Fruit fly (Drosophila melanogaster) whole organism, embryonic: ENCODE data around the gene PAN3.

ENCODE experiments used
- Adf1 ChIP-seq: fragments of 200-800 bp; sonication (Bioruptor generic); IDR thresholded peaks from 2 replicates; pipeline ENCODE4 v1.3.6; 2022; ENCODE audit warnings: missing biosample characterization, missing genetic modification characterization
- Asciz ChIP-seq: fragments of 200-800 bp; sonication (Bioruptor generic); optimal IDR thresholded peaks from 2 replicates; lab custom pipeline; 2017; ENCODE audit warnings: missing biosample characterization, mild to moderate bottlenecking, missing genetic modification characterization, missing genetic modification reagents
- CG10209 ChIP-seq: fragments of 200-800 bp; sonication (Bioruptor generic); optimal IDR thresholded peaks from 3 replicates; lab custom pipeline; 2017; ENCODE audit warnings: missing biosample characterization, mild to moderate bottlenecking, missing genetic modification characterization, missing genetic modification reagents
- CG10431 ChIP-seq: fragments of 200-800 bp; sonication (Bioruptor generic); optimal IDR thresholded peaks from 3 replicates; lab custom pipeline; 2018; ENCODE audit warnings: missing biosample characterization, mild to moderate bottlenecking, missing genetic modification characterization
- CG11723 ChIP-seq: fragments of 200-800 bp; sonication (Bioruptor generic); optimal IDR thresholded peaks from 2 replicates; lab custom pipeline; 2017; ENCODE audit warnings: missing biosample characterization, mild to moderate bottlenecking, missing genetic modification characterization
- CG12299 ChIP-seq: fragments of 200-800 bp; sonication (Bioruptor generic); optimal IDR thresholded peaks from 2 replicates; lab custom pipeline; 2018; ENCODE audit warnings: missing biosample characterization, mild to moderate bottlenecking, missing genetic modification characterization
- CG12391 ChIP-seq: fragments of 200-800 bp; sonication (Bioruptor generic); optimal IDR thresholded peaks from 3 replicates; lab custom pipeline; 2018; ENCODE audit warnings: missing biosample characterization, mild to moderate bottlenecking, missing genetic modification characterization, moderate library complexity
- CG12659 ChIP-seq: fragments of 200-800 bp; sonication (Bioruptor generic); optimal IDR thresholded peaks from 3 replicates; lab custom pipeline; 2017; ENCODE audit warnings: mild to moderate bottlenecking, missing biosample characterization, missing genetic modification reagents, missing genetic modification characterization
- CG13424 ChIP-seq: fragments of 200-800 bp; sonication (Bioruptor generic); optimal IDR thresholded peaks from 2 replicates; lab custom pipeline; 2019; ENCODE audit warnings: missing biosample characterization, mild to moderate bottlenecking, missing genetic modification characterization, moderate library complexity
- CG15269 ChIP-seq: fragments of 200-800 bp; sonication (Bioruptor generic); optimal IDR thresholded peaks from 2 replicates; lab custom pipeline; 2018; ENCODE audit warnings: missing biosample characterization, mild to moderate bottlenecking, missing genetic modification characterization, moderate library complexity
- CG15479 ChIP-seq: fragments of 200-800 bp; sonication (Bioruptor generic); optimal IDR thresholded peaks from 3 replicates; lab custom pipeline; 2019; ENCODE audit warnings: missing biosample characterization, mild to moderate bottlenecking, missing genetic modification characterization, moderate library complexity
- CG17186 ChIP-seq: fragments of 200-800 bp; sonication (Bioruptor generic); optimal IDR thresholded peaks from 3 replicates; lab custom pipeline; 2017; ENCODE audit warnings: missing biosample characterization, missing genetic modification reagents, missing genetic modification characterization
- CG18619 ChIP-seq: fragments of 200-800 bp; sonication (Bioruptor generic); optimal IDR thresholded peaks from 3 replicates; lab custom pipeline; 2017; ENCODE audit warnings: missing biosample characterization, mild to moderate bottlenecking, missing genetic modification characterization
- CG2712 ChIP-seq: fragments of 200-800 bp; optimal IDR thresholded peaks from 3 replicates; lab custom pipeline; 2019; ENCODE audit warnings: missing biosample characterization, mild to moderate bottlenecking, missing genetic modification characterization, moderate library complexity
- CG30020 ChIP-seq: fragments of 200-800 bp; optimal IDR thresholded peaks from 2 replicates; lab custom pipeline; 2019; ENCODE audit warnings: missing biosample characterization, mild to moderate bottlenecking, missing genetic modification characterization, moderate library complexity
- CG4424 ChIP-seq: fragments of 200-800 bp; sonication (Bioruptor generic); optimal IDR thresholded peaks from 3 replicates; lab custom pipeline; 2016; ENCODE audit warnings: missing biosample characterization, missing genetic modification characterization
- D19A ChIP-seq: fragments of 200-800 bp; optimal IDR thresholded peaks from 3 replicates; lab custom pipeline; 2019; ENCODE audit warnings: missing biosample characterization, mild to moderate bottlenecking, missing genetic modification characterization, moderate library complexity
- Dip3 ChIP-seq: fragments of 200-800 bp; sonication (Bioruptor generic); optimal IDR thresholded peaks from 3 replicates; lab custom pipeline; 2016; ENCODE audit warnings: missing biosample characterization, missing genetic modification characterization
- H15 ChIP-seq: fragments of 200-800 bp; sonication (Bioruptor generic); IDR thresholded peaks from 3 replicates; pipeline ENCODE4 v1.3.6; 2022; ENCODE audit warnings: missing biosample characterization, missing genetic modification characterization
- HLH4C ChIP-seq: fragments of 200-800 bp; sonication (Bioruptor generic); IDR thresholded peaks from 3 replicates; pipeline ENCODE4 v1.3.6; 2022; ENCODE audit warnings: missing biosample characterization, missing genetic modification characterization; ENCODE audit not compliant: partially characterized antibody
- Hsf ChIP-seq: fragments of 200-800 bp; sonication (Bioruptor generic); optimal IDR thresholded peaks from 3 replicates; lab custom pipeline; 2016; ENCODE audit warnings: missing biosample characterization, missing genetic modification characterization
- Med ChIP-seq: fragments of 200-800 bp; sonication (Bioruptor generic); peaks from one replicate; lab custom pipeline; 2016; ENCODE audit warnings: missing biosample characterization, missing genetic modification characterization, mild to moderate bottlenecking, inconsistent platforms, moderate library complexity
- NC2α ChIP-seq: fragments of 200-800 bp; sonication (Bioruptor generic); optimal IDR thresholded peaks from 2 replicates; lab custom pipeline; 2016; ENCODE audit warnings: missing biosample characterization, missing genetic modification characterization
- Oli ChIP-seq: fragments of 200-800 bp; sonication (Bioruptor generic); optimal IDR thresholded peaks from 2 replicates; lab custom pipeline; 2018; ENCODE audit warnings: missing biosample characterization, mild to moderate bottlenecking, missing genetic modification characterization, moderate library complexity
- Ssrp ChIP-seq: fragments of 200-800 bp; sonication (Bioruptor generic); optimal IDR thresholded peaks from 2 replicates; lab custom pipeline; 2018; ENCODE audit warnings: missing biosample characterization, mild to moderate bottlenecking, missing genetic modification characterization, moderate library complexity
- Stat92E ChIP-seq, 3 experiments: fragments of >200 bp in 2 of 3; fragments of 200-800 bp in 1 of 3; sonication (Bioruptor generic) in 1 of 3; optimal IDR thresholded peaks; 2 replicates each; lab custom pipeline; 2017 to 2019; ENCODE audit warnings: missing biosample characterization in 3 of 3, missing genetic modification characterization in 3 of 3, mild to moderate bottlenecking in 1 of 3, moderate library complexity in 1 of 3
- aop ChIP-seq: fragments of 200-800 bp; sonication (Bioruptor generic); IDR thresholded peaks from 2 replicates; pipeline ENCODE4 v1.3.6; 2022; ENCODE audit warnings: missing biosample characterization, missing genetic modification characterization
- bigmax ChIP-seq: fragments of 200-800 bp; sonication (Bioruptor generic); optimal IDR thresholded peaks from 2 replicates; lab custom pipeline; 2018; ENCODE audit warnings: missing biosample characterization, mild to moderate bottlenecking, missing genetic modification characterization
- bsh ChIP-seq, 2 experiments: fragments of 200-800 bp; sonication (Bioruptor generic); optimal IDR thresholded peaks; 2 replicates each; lab custom pipeline; 2017 to 2018; ENCODE audit warnings: mild to moderate bottlenecking in 2 of 2, missing biosample characterization in 2 of 2, missing genetic modification characterization in 2 of 2, moderate library complexity in 1 of 2
- dati ChIP-seq: fragments of 200-800 bp; sonication (Bioruptor generic); IDR thresholded peaks from 2 replicates; pipeline ENCODE4 v1.3.6; 2022; ENCODE audit warnings: missing biosample characterization, missing genetic modification characterization
- dmrt11E ChIP-seq: fragments of 200-800 bp; sonication (Bioruptor generic); optimal IDR thresholded peaks from 3 replicates; lab custom pipeline; 2018; ENCODE audit warnings: missing biosample characterization, mild to moderate bottlenecking, missing genetic modification characterization, moderate library complexity
- fd96Cb ChIP-seq: fragments of 200-800 bp; sonication (Bioruptor generic); optimal IDR thresholded peaks from 2 replicates; lab custom pipeline; 2018; ENCODE audit warnings: missing biosample characterization, mild to moderate bottlenecking, missing genetic modification characterization, moderate library complexity
- ftz-f1 ChIP-seq: fragments of 200-800 bp; sonication (Bioruptor generic); optimal IDR thresholded peaks from 2 replicates; lab custom pipeline; 2016; ENCODE audit warnings: missing biosample characterization, missing genetic modification characterization
- gem ChIP-seq: fragments of 200-800 bp; sonication (Bioruptor generic); optimal IDR thresholded peaks from 2 replicates; lab custom pipeline; 2019; ENCODE audit warnings: missing biosample characterization, mild to moderate bottlenecking, missing genetic modification characterization, moderate library complexity
- hkb ChIP-seq, 2 experiments: fragments of 200-800 bp in 1 of 2; fragments of >200 bp in 1 of 2; sonication (Bioruptor generic) in 1 of 2; IDR thresholded peaks in 1 of 2; optimal IDR thresholded peaks in 1 of 2; 2 replicates each; pipeline versions ENCODE4 v1.3.6 to Lab custom; 2017 to 2022; ENCODE audit warnings: missing biosample characterization in 1 of 2, missing genetic modification characterization in 1 of 2
- klu ChIP-seq: fragments of 200-800 bp; sonication (Bioruptor generic); IDR thresholded peaks from 2 replicates; pipeline ENCODE4 v1.3.6; 2022; ENCODE audit warnings: missing biosample characterization, missing genetic modification characterization
- lov ChIP-seq, 2 experiments: fragments of 200-800 bp in 1 of 2; fragments of >200 bp in 1 of 2; sonication (Bioruptor generic) in 1 of 2; IDR thresholded peaks in 1 of 2; optimal IDR thresholded peaks in 1 of 2; 2 replicates in 1 of 2; 3 replicates in 1 of 2; pipeline versions ENCODE4 v1.3.6 to Lab custom; 2017 to 2022; ENCODE audit warnings: missing biosample characterization in 1 of 2, missing genetic modification characterization in 1 of 2
- nerfin-1 ChIP-seq: fragments of 200-800 bp; sonication (Bioruptor generic); optimal IDR thresholded peaks from 3 replicates; lab custom pipeline; 2019; ENCODE audit warnings: missing biosample characterization, mild to moderate bottlenecking, missing genetic modification characterization, moderate library complexity
- nmo ChIP-seq: fragments of 200-800 bp; sonication (Bioruptor generic); optimal IDR thresholded peaks from 2 replicates; lab custom pipeline; 2018; ENCODE audit warnings: missing biosample characterization, mild to moderate bottlenecking, missing genetic modification characterization, moderate library complexity
- odd ChIP-seq: fragments of 200-800 bp; sonication (Bioruptor generic); optimal IDR thresholded peaks from 2 replicates; lab custom pipeline; 2017; ENCODE audit warnings: missing biosample characterization, mild to moderate bottlenecking, missing genetic modification characterization
- onecut ChIP-seq: fragments of 200-800 bp; sonication (Bioruptor generic); IDR thresholded peaks from 2 replicates; pipeline ENCODE4 v1.3.6; 2022; ENCODE audit warnings: missing biosample characterization, missing genetic modification characterization
- phol ChIP-seq: fragments of 200-800 bp; sonication (Bioruptor generic); optimal IDR thresholded peaks from 3 replicates; lab custom pipeline; 2018; ENCODE audit warnings: missing biosample characterization, mild to moderate bottlenecking, missing genetic modification characterization, moderate library complexity
- row ChIP-seq: fragments of 200-800 bp; sonication (Bioruptor generic); IDR thresholded peaks from 3 replicates; pipeline ENCODE4 v1.3.6; 2022; ENCODE audit warnings: missing biosample characterization, missing genetic modification characterization
- trem ChIP-seq: fragments of 200-800 bp; optimal IDR thresholded peaks from 3 replicates; lab custom pipeline; 2019; ENCODE audit warnings: missing biosample characterization, mild to moderate bottlenecking, missing genetic modification characterization, moderate library complexity
- wek ChIP-seq: fragments of 200-800 bp; sonication (Bioruptor generic); optimal IDR thresholded peaks from 3 replicates; lab custom pipeline; 2018; ENCODE audit warnings: missing biosample characterization, mild to moderate bottlenecking, missing genetic modification characterization, moderate library complexity
- zf30C ChIP-seq: fragments of 200-800 bp; sonication (Bioruptor generic); optimal IDR thresholded peaks from 3 replicates; lab custom pipeline; 2018; ENCODE audit warnings: missing biosample characterization, mild to moderate bottlenecking, missing genetic modification characterization

Gene PAN3

DNA sequence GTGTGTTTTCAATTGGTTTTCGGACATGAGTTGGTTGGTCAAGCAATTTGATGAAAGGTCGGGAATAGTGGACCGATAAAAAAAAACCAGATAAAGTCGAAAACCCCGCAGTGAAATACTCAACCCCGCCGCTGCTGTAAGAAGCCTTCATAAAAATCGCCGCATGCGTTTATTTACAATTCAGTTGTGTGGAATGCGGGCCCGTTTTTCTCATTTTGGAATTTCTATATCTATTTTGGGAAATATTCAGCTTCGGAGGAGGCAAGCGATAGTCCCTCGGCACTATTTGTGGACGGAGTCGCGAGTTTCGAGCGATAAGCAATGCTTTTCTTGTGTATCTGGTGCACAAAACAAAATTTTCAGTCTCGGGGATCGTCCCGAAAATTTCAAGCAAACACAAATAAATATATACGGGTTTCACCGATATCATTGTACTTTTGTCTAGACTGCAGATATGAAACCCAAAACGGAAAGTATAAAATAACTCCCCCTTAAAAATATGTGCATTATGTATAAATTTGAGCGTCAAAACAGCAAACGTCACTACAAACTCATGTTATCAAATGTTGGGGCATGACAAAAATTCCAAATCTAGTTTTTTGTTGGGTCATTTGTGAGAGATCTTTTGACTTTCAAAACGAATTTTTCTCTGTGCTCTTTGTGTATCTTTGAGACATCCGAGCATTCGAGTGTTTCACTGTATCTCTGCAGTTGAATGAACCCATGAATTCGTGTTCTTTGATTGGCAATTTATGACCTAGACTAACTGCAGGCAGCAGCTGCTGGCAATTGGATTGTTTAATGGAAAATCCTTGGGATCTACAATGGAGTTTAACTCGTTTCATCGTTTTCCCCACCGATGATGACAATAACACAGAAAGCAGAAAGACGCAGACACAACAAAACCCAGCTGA is 11.7 kb upstream of the PAN3 start (continued):
- TF ChIP-seq nerfin-1 (peak; percentile 43), wek (GFP tag; lab: Kevin White, UChicago) (no peak), lov (optimal IDR thresholded peaks at IDR 0.05; lab: Kevin White, UChicago) (no peak), lov (GFP tag; IDR thresholded peaks at IDR 0.05; lab: Robert Waterston, UW) (no peak), gem (tag; lab: Kevin White, UChicago) (peak; percentile 61), CG13424 (peak; percentile 52), CG30020 (no peak), CG10209 (GFP tag; lab: Kevin White, UChicago) (peak; percentile 18), row (GFP tag; lab: Robert Waterston, UW) (peak; percentile 37), CG15269 (peak; percentile 47), phol (tag; lab: Kevin White, UChicago) (peak; percentile 53), CG17186 (GFP tag; lab: Kevin White, UChicago) (no peak), CG2712 (tag; lab: Kevin White, UChicago) (peak; percentile 62), CG12391 (tag; lab: Kevin White, UChicago) (peak; percentile 36), CG11723 (GFP tag; lab: Kevin White, UChicago) (peak; percentile 37), HLH4C (no peak), fd96Cb (tag; lab: Kevin White, UChicago) (peak; percentile 13), klu (GFP tag; lab: Robert Waterston, UW) (no peak), Asciz (peak; percentile 25), trem (peak; percentile 19), H15 (GFP tag; lab: Robert Waterston, UW) (0 out of 3 replicates have a peak, but pooled peaks have one; percentile 9), CG4424 (GFP tag; lab: Kevin White, UChicago) (peak; percentile 16), Dip3 (GFP tag; lab: Kevin White, UChicago) (no peak), CG12659 (GFP tag; lab: Kevin White, UChicago) (peak; percentile 22), Hsf (GFP tag; lab: Kevin White, UChicago) (peak; percentile 11), zf30C (GFP tag; lab: Kevin White, UChicago) (peak; percentile 87), ftz-f1 (no peak), D19A (tag; lab: Kevin White, UChicago) (peak; percentile 36), bigmax (no peak), Stat92E (GFP tag; optimal IDR thresholded peaks at IDR 0.05; lab: Kevin White, UChicago) (peak in 1 of 3 experiments; percentile 13), bsh (GFP tag; optimal IDR thresholded peaks at IDR 0.05; lab: Kevin White, UChicago) (peak in 1 of 2 experiments; percentile 49), Oli (tag; lab: Kevin White, UChicago) (peak; percentile 43), odd (GFP tag; lab: Kevin White, UChicago) (peak; percentile 37), CG12299 (peak; percentile 20), CG10431 (GFP tag; lab: Kevin White, UChicago) (no peak), nmo (GFP tag; lab: Kevin White, UChicago) (peak; percentile 56), dati (no peak), dmrt11E (tag; lab: Kevin White, UChicago) (peak; percentile 59), CG15479 (GFP tag; lab: Kevin White, UChicago) (peak; percentile 94), Adf1 (GFP tag; lab: Robert Waterston, UW) (no peak), Ssrp (tag; lab: Kevin White, UChicago) (peak; percentile 45), onecut (no peak), Med (GFP tag; lab: Kevin White, UChicago) (peak; percentile 42), CG18619 (GFP tag; lab: Kevin White, UChicago) (no peak), aop (GFP tag; lab: Robert Waterston, UW) (no peak), NC2α (GFP tag; lab: Kevin White, UChicago) (no peak), hkb (optimal IDR thresholded peaks at IDR 0.05; lab: Kevin White, UChicago) (no peak), hkb (GFP tag; IDR thresholded peaks at IDR 0.05; lab: Robert Waterston, UW) (0 out of 2 replicates have a peak, but pooled peaks have one; percentile 15)
